Worm (Caenorhabditis elegans): ENCODE results near the gene aagr-3.

DNA sequence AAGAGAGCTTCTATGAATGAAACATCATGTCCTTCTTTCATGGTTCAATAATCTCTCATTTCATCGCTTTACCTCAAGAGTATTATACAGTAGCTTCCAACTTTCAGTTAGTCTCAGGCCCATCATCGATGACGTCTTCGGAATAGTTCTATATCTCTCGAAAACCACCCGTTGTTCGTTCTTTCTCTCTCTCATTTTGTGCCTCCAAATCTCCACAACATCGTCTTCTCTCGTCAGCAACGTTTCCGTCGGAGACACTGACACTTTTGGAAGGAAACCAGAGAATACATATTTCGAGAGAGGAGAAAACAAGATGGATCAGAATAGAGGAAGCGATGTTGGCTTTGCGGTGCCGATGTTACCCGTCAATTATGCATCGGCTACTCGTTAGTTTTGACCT lies 2.5 kb upstream of the aagr-3 start:
- TF ChIP-seq fkh-10 (GFP tag; optimal IDR thresholded peaks at IDR 0.05) (no peak), nhr-90 (tag; optimal IDR thresholded peaks at IDR 0.05; ENCODE audit: poor library complexity) (no peak), unc-130 (tag; optimal IDR thresholded peaks at IDR 0.05) (no peak), ets-5 (GFP tag; IDR thresholded peaks at IDR 0.05) (no peak), nhr-11 (tag; optimal IDR thresholded peaks at IDR 0.05) (no peak), zag-1 (tag; optimal IDR thresholded peaks at IDR 0.05) (no peak), fos-1 (tag; optimal IDR thresholded peaks at IDR 0.05) (no peak), alr-1 (tag; optimal IDR thresholded peaks at IDR 0.05; ENCODE audit: borderline replicate concordance) (no peak)
